Worm (Caenorhabditis elegans) whole organism, L2 larva: ENCODE measurements around the gene srx-112.

ENCODE experiments used
- C34F6.9 ChIP-seq: fragments of 150-350 bp; optimal IDR thresholded peaks from 2 replicates; lab custom pipeline; 2014; ENCODE audit warnings: missing biosample characterization, missing genetic modification characterization
- F13H6.1 ChIP-seq: sonication (generic microtip); optimal IDR thresholded peaks from 2 replicates; lab custom pipeline; 2016; ENCODE audit warnings: missing genetic modification characterization, missing compliant biosample characterization
- R02D3.7 ChIP-seq: fragments of 150-350 bp; optimal IDR thresholded peaks from 2 replicates; lab custom pipeline; 2014; ENCODE audit warnings: missing biosample characterization, missing genetic modification characterization
- Y55F3AM.14 ChIP-seq: fragments of 200-800 bp; sonication (Bioruptor generic); optimal IDR thresholded peaks from 2 replicates; lab custom pipeline; 2018; ENCODE audit warnings: mild to moderate bottlenecking, missing genetic modification characterization, missing compliant biosample characterization
- ZK546.5 ChIP-seq: sonication (generic microtip); optimal IDR thresholded peaks from 2 replicates; lab custom pipeline; 2017; ENCODE audit warnings: missing biosample characterization, missing genetic modification characterization
- alr-1 ChIP-seq: fragments of 150-350 bp; optimal IDR thresholded peaks from 2 replicates; lab custom pipeline; 2014; ENCODE audit warnings: missing biosample characterization, missing genetic modification characterization
- ama-1 ChIP-seq: fragments of 150-350 bp; optimal IDR thresholded peaks from 2 replicates; lab custom pipeline; 2018; ENCODE audit warnings: inconsistent platforms
- blmp-1 ChIP-seq: sonication (generic microtip); optimal IDR thresholded peaks from 2 replicates; lab custom pipeline; 2017; ENCODE audit warnings: missing genetic modification characterization, mild to moderate bottlenecking, missing compliant biosample characterization, antibody characterized with exemption, moderate library complexity; ENCODE audit not compliant: insufficient read depth
- ceh-16 ChIP-seq: fragments of 150-350 bp; optimal IDR thresholded peaks from 2 replicates; lab custom pipeline; 2014; ENCODE audit warnings: missing biosample characterization, missing genetic modification characterization
- crh-2 ChIP-seq: sonication (generic microtip); optimal IDR thresholded peaks from 2 replicates; lab custom pipeline; 2017; ENCODE audit warnings: missing biosample characterization, missing genetic modification characterization
- fos-1 ChIP-seq: fragments of 150-350 bp; optimal IDR thresholded peaks from 2 replicates; lab custom pipeline; 2014; ENCODE audit warnings: missing biosample characterization, missing genetic modification characterization
- gmeb-1 ChIP-seq: fragments of 150-350 bp; optimal IDR thresholded peaks from 2 replicates; lab custom pipeline; 2014; ENCODE audit warnings: missing biosample characterization, missing genetic modification characterization
- lin-11 ChIP-seq: fragments of 150-350 bp; sonication (generic microtip); optimal IDR thresholded peaks from 2 replicates; lab custom pipeline; 2014; ENCODE audit warnings: missing biosample characterization, missing genetic modification characterization, inconsistent platforms, mixed read lengths
- lin-13 ChIP-seq: fragments of 150-350 bp; optimal IDR thresholded peaks from 2 replicates; lab custom pipeline; 2014; ENCODE audit warnings: missing biosample characterization, missing genetic modification reagents, missing genetic modification characterization
- lin-39 ChIP-seq: fragments of 150-350 bp; optimal IDR thresholded peaks from 2 replicates; lab custom pipeline; 2014; ENCODE audit warnings: missing biosample characterization, missing genetic modification reagents, missing genetic modification characterization
- lsy-2 ChIP-seq, 2 experiments: fragments of 150-350 bp in 1 of 2; sonication (generic microtip) in 1 of 2; optimal IDR thresholded peaks; 2 replicates each; lab custom pipeline; 2014 to 2017; ENCODE audit warnings: missing biosample characterization in 2 of 2, missing genetic modification characterization in 2 of 2
- mab-5 ChIP-seq: fragments of 150-350 bp; optimal IDR thresholded peaks from 2 replicates; lab custom pipeline; 2014; ENCODE audit warnings: missing biosample characterization, missing genetic modification characterization
- mbf-1 ChIP-seq: sonication (generic microtip); optimal IDR thresholded peaks from 2 replicates; lab custom pipeline; 2017; ENCODE audit warnings: missing biosample characterization, missing genetic modification characterization
- mdl-1 ChIP-seq, 2 experiments: fragments of 150-350 bp in 1 of 2; sonication (generic microtip) in 1 of 2; optimal IDR thresholded peaks; 2 replicates each; lab custom pipeline; 2017; ENCODE audit warnings: missing biosample characterization in 2 of 2, missing genetic modification characterization in 2 of 2
- nhr-10 ChIP-seq: sonication (generic microtip); optimal IDR thresholded peaks from 2 replicates; lab custom pipeline; 2017; ENCODE audit warnings: missing biosample characterization, missing genetic modification characterization
- nhr-12 ChIP-seq: fragments of 150-350 bp; optimal IDR thresholded peaks from 2 replicates; lab custom pipeline; 2014; ENCODE audit warnings: missing biosample characterization, missing genetic modification characterization
- nhr-129 ChIP-seq: fragments of 150-350 bp; optimal IDR thresholded peaks from 2 replicates; lab custom pipeline; 2014; ENCODE audit warnings: missing biosample characterization, missing genetic modification characterization
- nhr-23 ChIP-seq: fragments of 150-350 bp; optimal IDR thresholded peaks from 2 replicates; lab custom pipeline; 2014; ENCODE audit warnings: missing biosample characterization, missing genetic modification reagents, missing genetic modification characterization
- nhr-237 ChIP-seq: fragments of 150-350 bp; optimal IDR thresholded peaks from 2 replicates; lab custom pipeline; 2014; ENCODE audit warnings: missing biosample characterization, missing genetic modification characterization
- nhr-25 ChIP-seq: fragments of 150-350 bp; sonication (generic microtip); optimal IDR thresholded peaks from 3 replicates; lab custom pipeline; 2014; ENCODE audit warnings: missing biosample characterization, missing genetic modification characterization
- nhr-77 ChIP-seq: fragments of 150-350 bp; optimal IDR thresholded peaks from 2 replicates; lab custom pipeline; 2014; ENCODE audit warnings: missing biosample characterization, missing genetic modification characterization
- peb-1 ChIP-seq: fragments of 150-350 bp; optimal IDR thresholded peaks from 2 replicates; lab custom pipeline; 2014; ENCODE audit warnings: missing biosample characterization, missing genetic modification characterization
- sem-4 ChIP-seq: fragments of 150-350 bp; optimal IDR thresholded peaks from 2 replicates; lab custom pipeline; 2014; ENCODE audit warnings: missing biosample characterization, missing genetic modification reagents, missing genetic modification characterization
- skn-1 ChIP-seq: sonication (generic microtip); optimal IDR thresholded peaks from 2 replicates; lab custom pipeline; 2017; ENCODE audit warnings: missing biosample characterization, missing genetic modification characterization
- sma-3 ChIP-seq: sonication (generic microtip); optimal IDR thresholded peaks from 2 replicates; lab custom pipeline; 2016; ENCODE audit warnings: missing genetic modification reagents, missing genetic modification characterization, missing compliant biosample characterization
- sma-9 ChIP-seq, 2 experiments: fragments of 150-350 bp in 1 of 2; sonication (generic microtip) in 1 of 2; optimal IDR thresholded peaks; 2 replicates each; lab custom pipeline; 2014 to 2016; ENCODE audit warnings: missing genetic modification characterization in 2 of 2, mild to moderate bottlenecking in 1 of 2, missing biosample characterization in 1 of 2, missing compliant biosample characterization in 1 of 2, missing genetic modification reagents in 1 of 2, moderate library complexity in 1 of 2
- snpc-4 ChIP-seq: fragments of 150-350 bp; optimal IDR thresholded peaks from 2 replicates; lab custom pipeline; 2014; ENCODE audit warnings: missing biosample characterization, missing genetic modification characterization
- unc-55 ChIP-seq: fragments of 150-350 bp; sonication (generic microtip); optimal IDR thresholded peaks from 3 replicates; lab custom pipeline; 2014; ENCODE audit warnings: missing biosample characterization, missing genetic modification reagents, missing genetic modification characterization
- unc-62 ChIP-seq: fragments of 150-350 bp; optimal IDR thresholded peaks from 2 replicates; lab custom pipeline; 2014; ENCODE audit warnings: missing biosample characterization, missing genetic modification reagents, missing genetic modification characterization
- zag-1 ChIP-seq: fragments of 150-350 bp; optimal IDR thresholded peaks from 2 replicates; lab custom pipeline; 2014; ENCODE audit warnings: missing biosample characterization, missing genetic modification characterization
- ztf-1 ChIP-seq: fragments of 200-800 bp; sonication (Bioruptor generic); conservative IDR thresholded peaks from 2 replicates; pipeline ENCODE4 v1.3.6; 2022; ENCODE audit warnings: missing genetic modification characterization, missing compliant biosample characterization

srx-112 gene

ce11 chrII:3764486-3764885 lies at the start of gene srx-112:
srx-112 (minus strand) TSS chrII:3764586.
- no peak for TF ChIP-seq sma-3 (GFP tag; lab: Kevin White, UChicago)
- TF ChIP-seq nhr-237 (tag; lab: Kevin White, UChicago): no peak
- TF ChIP-seq blmp-1: no peak
- no peak for TF ChIP-seq sem-4 (tag; lab: Kevin White, UChicago)
- no peak for TF ChIP-seq ama-1 (lab: Kevin White, UChicago)
- TF ChIP-seq ceh-16 (tag; lab: Kevin White, UChicago): no peak
- TF ChIP-seq nhr-77 (tag; lab: Kevin White, UChicago): no peak
- TF ChIP-seq F13H6.1 (tag; lab: Kevin White, UChicago): no peak
- TF ChIP-seq lsy-2 (tag; optimal IDR thresholded peaks at IDR 0.05; lab: Kevin White, UChicago): no peak

ce11 chrII:3811816-3812332 lies 47.5 kb upstream of the srx-112 start, which contains the start of gene lido-15:
lido-15 (plus strand) TSS chrII:3812282.
- no peak for TF ChIP-seq alr-1 (tag; lab: Kevin White, UChicago)
- TF ChIP-seq nhr-25 (tag; lab: Kevin White, UChicago): no peak
- TF ChIP-seq unc-62 (GFP tag; lab: Kevin White, UChicago): no peak
- no peak for TF ChIP-seq ZK546.5 (tag; lab: Kevin White, UChicago)
- peak; percentile 11 for TF ChIP-seq C34F6.9 (tag; lab: Kevin White, UChicago)
- no peak for TF ChIP-seq mdl-1 (tag; optimal IDR thresholded peaks at IDR 0.05; lab: Kevin White, UChicago)

- no peak for TF ChIP-seq mdl-1 (tag; optimal IDR thresholded peaks at IDR 0.05; lab: Kevin White, UChicago)
- TF ChIP-seq F13H6.1 (tag; lab: Kevin White, UChicago): peak; percentile 70
- TF ChIP-seq unc-55: peak; percentile 40
- TF ChIP-seq peb-1 (tag; lab: Kevin White, UChicago): no peak
- peak; percentile 68 for TF ChIP-seq C34F6.9 (tag; lab: Kevin White, UChicago)
- peak; percentile 10 for TF ChIP-seq sma-9 (GFP tag; optimal IDR thresholded peaks at IDR 0.05; lab: Kevin White, UChicago)
- TF ChIP-seq sma-9 (tag; optimal IDR thresholded peaks at IDR 0.05; lab: Kevin White, UChicago): no peak
- peak; percentile 23 for TF ChIP-seq sma-3 (GFP tag; lab: Kevin White, UChicago)
- TF ChIP-seq fos-1: peak; percentile 44
- peak in 1 of 2 experiments; percentile 59 for TF ChIP-seq lsy-2 (tag; optimal IDR thresholded peaks at IDR 0.05; lab: Kevin White, UChicago)
- TF ChIP-seq crh-2 (tag; lab: Kevin White, UChicago): peak; percentile 61
- no peak for TF ChIP-seq nhr-23
- peak; percentile 40 for TF ChIP-seq gmeb-1
- peak; percentile 39 for TF ChIP-seq lin-13 (GFP tag; lab: Kevin White, UChicago)
Measured at ce11 chrII:3810550-3810949, 46.2 kb upstream of the srx-112 start.

ce11 chrII:3808643-3809042 lies 44.3 kb upstream of the srx-112 start:
- TF ChIP-seq ama-1 (lab: Kevin White, UChicago) (no peak), unc-62 (GFP tag; lab: Kevin White, UChicago) (no peak), mbf-1 (tag; lab: Kevin White, UChicago) (no peak), nhr-10 (no peak), nhr-25 (tag; lab: Kevin White, UChicago) (no peak), mab-5 (tag; lab: Kevin White, UChicago) (no peak), nhr-12 (tag; lab: Kevin White, UChicago) (no peak), F13H6.1 (tag; lab: Kevin White, UChicago) (no peak)

ce11 chrII:3808104-3808503 lies 43.7 kb upstream of the srx-112 start, which contains the start of gene F54D10.5:
F54D10.5 (minus strand) TSS chrII:3808177.
- TF ChIP-seq R02D3.7 (tag; lab: Kevin White, UChicago): peak; percentile 95
- TF ChIP-seq unc-55: peak; percentile 87
- peak; percentile 4 for TF ChIP-seq nhr-10
- peak; percentile 67 for TF ChIP-seq C34F6.9 (tag; lab: Kevin White, UChicago)
- TF ChIP-seq sem-4 (tag; lab: Kevin White, UChicago): peak; percentile 74
- peak; percentile 95 for TF ChIP-seq gmeb-1
- TF ChIP-seq lsy-2 (tag; optimal IDR thresholded peaks at IDR 0.05; lab: Kevin White, UChicago): peak; percentile 69 to 88
- peak; percentile 65 for TF ChIP-seq nhr-129 (tag; lab: Kevin White, UChicago)
- peak; percentile 22 for TF ChIP-seq nhr-237 (tag; lab: Kevin White, UChicago)
- TF ChIP-seq sma-9 (GFP tag; optimal IDR thresholded peaks at IDR 0.05; lab: Kevin White, UChicago): peak; percentile 84
- TF ChIP-seq sma-9 (tag; optimal IDR thresholded peaks at IDR 0.05; lab: Kevin White, UChicago): no peak
- peak; percentile 1 for TF ChIP-seq ceh-16 (tag; lab: Kevin White, UChicago)
- peak; percentile 75 for TF ChIP-seq F13H6.1 (tag; lab: Kevin White, UChicago)
- peak; percentile 84 for TF ChIP-seq lin-13 (GFP tag; lab: Kevin White, UChicago)
- peak; percentile 70 for TF ChIP-seq lin-11 (tag; lab: Kevin White, UChicago)
- peak; percentile 9 for TF ChIP-seq zag-1 (tag; lab: Kevin White, UChicago)
- TF ChIP-seq sma-3 (GFP tag; lab: Kevin White, UChicago): peak; percentile 82
- TF ChIP-seq ama-1 (lab: Kevin White, UChicago): no peak
- no peak for TF ChIP-seq blmp-1
- peak; percentile 39 for TF ChIP-seq mab-5 (tag; lab: Kevin White, UChicago)
- no peak for TF ChIP-seq lin-39 (tag; lab: Kevin White, UChicago)
- TF ChIP-seq snpc-4: peak; percentile 38
- TF ChIP-seq skn-1 (tag; lab: Kevin White, UChicago): no peak
- TF ChIP-seq crh-2 (tag; lab: Kevin White, UChicago): peak; percentile 83
- TF ChIP-seq ztf-1: no peak
- TF ChIP-seq ZK546.5 (tag; lab: Kevin White, UChicago): peak; percentile 41
- TF ChIP-seq Y55F3AM.14 (GFP tag; lab: Kevin White, UChicago): no peak
